Worm (Caenorhabditis elegans) whole organism, L4 larva: ENCODE data around the gene mre-11.

Experiments
- F49E8.2 ChIP-seq: sonication (generic microtip); optimal IDR thresholded peaks from 2 replicates; lab custom pipeline; 2016; ENCODE audit warnings: missing compliant biosample characterization, mild to moderate bottlenecking, missing genetic modification characterization, borderline replicate concordance
- R02D3.7 ChIP-seq: fragments of 150-350 bp; sonication (generic microtip); optimal IDR thresholded peaks from 3 replicates; lab custom pipeline; 2014; ENCODE audit warnings: missing biosample characterization, missing genetic modification characterization
- aly-2 ChIP-seq: sonication (generic microtip); optimal IDR thresholded peaks from 2 replicates; lab custom pipeline; 2018; ENCODE audit warnings: missing biosample characterization, missing genetic modification characterization
- ama-1 ChIP-seq: fragments of 150-350 bp; optimal IDR thresholded peaks from 2 replicates; lab custom pipeline; 2014; ENCODE audit warnings: inconsistent platforms, mixed read lengths
- daf-8 ChIP-seq: fragments of 200-800 bp; sonication (Bioruptor generic); IDR thresholded peaks from 2 replicates; pipeline ENCODE4 v1.3.6; 2022; ENCODE audit warnings: missing genetic modification characterization, missing compliant biosample characterization
- fos-1 ChIP-seq: fragments of 150-350 bp; optimal IDR thresholded peaks from 2 replicates; lab custom pipeline; 2014; ENCODE audit warnings: missing biosample characterization, missing genetic modification characterization
- lin-39 ChIP-seq: fragments of 150-350 bp; optimal IDR thresholded peaks from 2 replicates; lab custom pipeline; 2014; ENCODE audit warnings: missing biosample characterization, missing genetic modification reagents, missing genetic modification characterization
- snpc-4 ChIP-seq: fragments of 150-350 bp; optimal IDR thresholded peaks from 2 replicates; lab custom pipeline; 2014; ENCODE audit warnings: missing biosample characterization, missing genetic modification characterization
- unc-130 ChIP-seq: sonication (generic microtip); optimal IDR thresholded peaks from 2 replicates; lab custom pipeline; 2016; ENCODE audit warnings: missing genetic modification reagents, missing genetic modification characterization, missing compliant biosample characterization
- unc-62 ChIP-seq, 3 experiments: fragments of 150-350 bp in 1 of 3; sonication (generic microtip); optimal IDR thresholded peaks in 2 of 3; peaks in 1 of 3; 1 replicate in 1 of 3; 2 replicates in 2 of 3; lab custom pipeline; 2014 to 2017; ENCODE audit warnings: missing biosample characterization in 3 of 3, missing genetic modification characterization in 3 of 3, missing genetic modification reagents in 3 of 3, missing genotype in 1 of 3
- ztf-11 ChIP-seq: fragments of 150-350 bp; optimal IDR thresholded peaks from 2 replicates; lab custom pipeline; 2014; ENCODE audit warnings: missing biosample characterization, missing genetic modification characterization

DNA sequence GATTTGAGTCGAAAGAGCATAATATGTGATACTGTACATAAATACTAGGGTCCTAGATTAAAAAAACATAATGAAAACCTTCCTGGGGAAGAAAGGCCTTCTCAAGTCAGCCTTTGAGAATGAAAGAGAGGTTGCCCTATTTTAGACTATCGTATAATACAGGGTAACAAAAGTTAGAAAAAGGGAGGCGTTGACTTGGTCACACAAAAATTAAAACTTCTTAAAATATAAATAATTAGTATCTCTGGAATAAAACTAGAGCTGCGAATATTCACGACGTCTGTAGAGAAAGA is 24.1 kb downstream of the mre-11 start:
- TF ChIP-seq lin-39 (tag; lab: Kevin White, UChicago) (no peak), aly-2 (peak; percentile 30), snpc-4 (tag; lab: Kevin White, UChicago) (no peak), unc-130 (GFP tag; lab: Kevin White, UChicago) (no peak), fos-1 (tag; lab: Kevin White, UChicago) (no peak), F49E8.2 (no peak), ztf-11 (tag; lab: Kevin White, UChicago) (no peak), ama-1 (lab: Kevin White, UChicago) (no peak), daf-8 (no peak), unc-62 (GFP tag; optimal IDR thresholded peaks at IDR 0.05 in 1 of 2; lab: Kevin White, UChicago) (peak in 1 of 2 experiments; percentile 66), unc-62 (tag; optimal IDR thresholded peaks at IDR 0.05; lab: Kevin White, UChicago) (no peak), R02D3.7 (tag; lab: Kevin White, UChicago) (no peak)
